ENCODE assay signal across 2 fruit fly cellular contexts in the genomic region with DNA sequence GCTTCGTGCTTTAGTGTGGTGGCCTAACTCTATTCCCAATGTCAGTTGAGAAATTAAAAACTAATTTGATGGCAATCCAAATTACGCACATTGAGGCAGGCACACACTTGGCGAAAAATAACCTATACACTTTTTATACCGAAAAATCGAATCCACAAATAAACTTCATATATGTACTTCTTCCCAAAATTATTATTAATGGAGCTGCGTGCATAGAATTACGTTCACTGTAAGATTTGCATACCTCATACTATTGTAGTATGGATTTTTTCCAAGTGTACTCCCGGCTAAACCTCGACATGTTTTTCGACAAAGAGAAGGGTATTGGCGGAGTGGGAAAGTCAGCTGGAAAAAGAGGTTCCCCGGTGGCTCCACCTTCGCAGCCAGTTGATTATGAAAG.
A peak's percentile ranks its signal among the peaks of the same experiment; 100 is the strongest.
TF ChIP-seq lines count a peak whose summit lies in the region.

No protein-coding gene starts in this region.

TF ChIP-seq in whole organism, embryonic, 481 proteins besides CTCF, POLR2A, EP300 and RAD21 (continued from another document and continues in another):
- TF ChIP-seq ci (GFP tag; IDR thresholded peaks at IDR 0.05; lab: Robert Waterston, UW): peak; percentile 88
- TF ChIP-seq CG31224 (GFP tag; IDR thresholded peaks at IDR 0.05; lab: Robert Waterston, UW): no peak; the same call in 1 of the 2 replicates
- no peak for TF ChIP-seq sqz (GFP tag; optimal IDR thresholded peaks at IDR 0.05; lab: Kevin White, UChicago)
- TF ChIP-seq Nf-YB (GFP tag; optimal IDR thresholded peaks at IDR 0.05; lab: Kevin White, UChicago): peak; percentile 25
- TF ChIP-seq Kr (GFP tag; optimal IDR thresholded peaks at IDR 0.05; lab: Kevin White, UChicago): no peak
- TF ChIP-seq CG17568 (GFP tag; optimal IDR thresholded peaks at IDR 0.05; lab: Kevin White, UChicago): peak; percentile 17
- 0 out of 2 replicates have a peak, but pooled peaks have one; percentile 27 for TF ChIP-seq CkIIα-i1 (GFP tag; IDR thresholded peaks at IDR 0.05; lab: Robert Waterston, UW)
- TF ChIP-seq Atf6 (GFP tag; IDR thresholded peaks at IDR 0.05; lab: Robert Waterston, UW): peak; percentile 51; the same call in 1 of the 2 replicates
- no peak for TF ChIP-seq CG15479 (GFP tag; optimal IDR thresholded peaks at IDR 0.05; lab: Kevin White, UChicago)
- no peak for TF ChIP-seq trh (GFP tag; optimal IDR thresholded peaks at IDR 0.05; lab: Kevin White, UChicago)
- TF ChIP-seq HHEX (GFP tag; optimal IDR thresholded peaks at IDR 0.05; lab: Kevin White, UChicago): peak; percentile 70
- TF ChIP-seq rib (GFP tag; IDR thresholded peaks at IDR 0.05; lab: Robert Waterston, UW): no peak
- peak; percentile 75 for TF ChIP-seq wor (GFP tag; IDR thresholded peaks at IDR 0.05; lab: Robert Waterston, UW)
- TF ChIP-seq zfh1 (GFP tag; IDR thresholded peaks at IDR 0.05; lab: Robert Waterston, UW): peak; percentile 74
- TF ChIP-seq dati (GFP tag; IDR thresholded peaks at IDR 0.05; lab: Robert Waterston, UW): no peak
- peak; percentile 80 for TF ChIP-seq oc (tag; optimal IDR thresholded peaks at IDR 0.05; lab: Kevin White, UChicago)
- TF ChIP-seq Adf1 (GFP tag; IDR thresholded peaks at IDR 0.05; lab: Robert Waterston, UW): no peak
- TF ChIP-seq CG13287 (GFP tag; IDR thresholded peaks at IDR 0.05; lab: Robert Waterston, UW; ENCODE audit: partially characterized antibody): no peak
- no peak for TF ChIP-seq MESR4 (GFP tag; optimal IDR thresholded peaks at IDR 0.05; lab: Kevin White, UChicago)
- no peak for TF ChIP-seq CG9876 (GFP tag; optimal IDR thresholded peaks at IDR 0.05; lab: Kevin White, UChicago)
- TF ChIP-seq slou (GFP tag; optimal IDR thresholded peaks at IDR 0.05; lab: Kevin White, UChicago): no peak
- peak; percentile 22 for TF ChIP-seq btn (GFP tag; optimal IDR thresholded peaks at IDR 0.05; lab: Kevin White, UChicago)
- TF ChIP-seq CG14860 (GFP tag; IDR thresholded peaks at IDR 0.05; lab: Robert Waterston, UW; ENCODE audit: partially characterized antibody): no peak
- TF ChIP-seq Dad (GFP tag; optimal IDR thresholded peaks at IDR 0.05; lab: Kevin White, UChicago): no peak
- no peak for TF ChIP-seq YL-1 (GFP tag; optimal IDR thresholded peaks at IDR 0.05; lab: Kevin White, UChicago)
- TF ChIP-seq CG34224 (GFP tag; IDR thresholded peaks at IDR 0.05; lab: Robert Waterston, UW; ENCODE audit: partially characterized antibody): no peak
- TF ChIP-seq CG12155 (GFP tag; optimal IDR thresholded peaks at IDR 0.05; lab: Kevin White, UChicago): peak; percentile 3
- no peak for TF ChIP-seq cad (GFP tag; optimal IDR thresholded peaks at IDR 0.05; lab: Kevin White, UChicago)
- no peak for TF ChIP-seq Bdp1 (GFP tag; optimal IDR thresholded peaks at IDR 0.05; lab: Kevin White, UChicago)
- 0 out of 3 replicates have a peak, but pooled peaks have one; percentile 64 for TF ChIP-seq gce (GFP tag; IDR thresholded peaks at IDR 0.05; lab: Robert Waterston, UW)
- no peak for TF ChIP-seq Max (GFP tag; optimal IDR thresholded peaks at IDR 0.05; lab: Kevin White, UChicago)
- TF ChIP-seq CG14050 (GFP tag; IDR thresholded peaks at IDR 0.05; lab: Robert Waterston, UW): peak; percentile 58; the same call in 2 of the 3 replicates
- TF ChIP-seq PHDP (tag; optimal IDR thresholded peaks at IDR 0.05; lab: Kevin White, UChicago): peak; percentile 42
- peak; percentile 41 for TF ChIP-seq CG15011 (GFP tag; optimal IDR thresholded peaks at IDR 0.05; lab: Kevin White, UChicago)
- peak; percentile 62; the same call in 1 of the 3 replicates for TF ChIP-seq so (GFP tag; IDR thresholded peaks at IDR 0.05; lab: Robert Waterston, UW)
- no peak for TF ChIP-seq CG15696 (tag; optimal IDR thresholded peaks at IDR 0.05; lab: Kevin White, UChicago)
- TF ChIP-seq HmgZ (tag; optimal IDR thresholded peaks at IDR 0.05; lab: Kevin White, UChicago): no peak
- peak; percentile 36 for TF ChIP-seq zen (tag; optimal IDR thresholded peaks at IDR 0.05; lab: Kevin White, UChicago)
- no peak for TF ChIP-seq BtbVII (GFP tag; optimal IDR thresholded peaks at IDR 0.05; lab: Kevin White, UChicago)
- no peak for TF ChIP-seq CG18476 (GFP tag; optimal IDR thresholded peaks at IDR 0.05; lab: Kevin White, UChicago)
- peak; percentile 61 for TF ChIP-seq Lim3 (GFP tag; IDR thresholded peaks at IDR 0.05; lab: Robert Waterston, UW)
- TF ChIP-seq Stat92E (GFP tag; optimal IDR thresholded peaks at IDR 0.05; lab: Kevin White, UChicago): no peak
- no peak for TF ChIP-seq inv (GFP tag; IDR thresholded peaks at IDR 0.05; lab: Robert Waterston, UW; ENCODE audit: partially characterized antibody)
- TF ChIP-seq CG10147 (GFP tag; optimal IDR thresholded peaks at IDR 0.05; lab: Kevin White, UChicago): peak; percentile 67
- TF ChIP-seq CG15269 (tag; optimal IDR thresholded peaks at IDR 0.05; lab: Kevin White, UChicago): peak; percentile 73
- peak; percentile 35 for TF ChIP-seq ERR (GFP tag; optimal IDR thresholded peaks at IDR 0.05; lab: Kevin White, UChicago)
- no peak for TF ChIP-seq CG12744 (GFP tag; optimal IDR thresholded peaks at IDR 0.05; lab: Kevin White, UChicago)
- peak; percentile 46; the same call in 1 of the 2 replicates for TF ChIP-seq peb (GFP tag; IDR thresholded peaks at IDR 0.05; lab: Robert Waterston, UW)
- no peak for TF ChIP-seq Hmx (GFP tag; optimal IDR thresholded peaks at IDR 0.05; lab: Kevin White, UChicago)
- TF ChIP-seq nerfin-1 (tag; optimal IDR thresholded peaks at IDR 0.05; lab: Kevin White, UChicago): peak; percentile 63
- peak; percentile 41 for TF ChIP-seq mam (GFP tag; optimal IDR thresholded peaks at IDR 0.05; lab: Kevin White, UChicago)
- TF ChIP-seq pan (optimal IDR thresholded peaks at IDR 0.05; lab: Kevin White, UChicago): no peak
- TF ChIP-seq pan (GFP tag; optimal IDR thresholded peaks at IDR 0.05 in 1 of 2, IDR thresholded peaks at IDR 0.05 in 1 of 2): peak in 1 of 2 experiments; percentile 76
- no peak for TF ChIP-seq CG2116 (GFP tag; optimal IDR thresholded peaks at IDR 0.05; lab: Kevin White, UChicago)
- peak; percentile 32 for TF ChIP-seq HLH54F (GFP tag; optimal IDR thresholded peaks at IDR 0.05; lab: Kevin White, UChicago)
- peak; percentile 65 for TF ChIP-seq ken (GFP tag; IDR thresholded peaks at IDR 0.05; lab: Robert Waterston, UW)
- no peak for TF ChIP-seq usp (GFP tag; optimal IDR thresholded peaks at IDR 0.05; lab: Kevin White, UChicago)
- TF ChIP-seq CG16815 (GFP tag; optimal IDR thresholded peaks at IDR 0.05; lab: Kevin White, UChicago): no peak
- no peak for TF ChIP-seq CG8089 (GFP tag; optimal IDR thresholded peaks at IDR 0.05; lab: Kevin White, UChicago)
- TF ChIP-seq CG10959 (GFP tag; IDR thresholded peaks at IDR 0.05; lab: Robert Waterston, UW): no peak; the same call in 1 of the 2 replicates
- TF ChIP-seq ttk (GFP tag; IDR thresholded peaks at IDR 0.05; lab: Robert Waterston, UW): peak; percentile 68
- TF ChIP-seq CG31388 (GFP tag; optimal IDR thresholded peaks at IDR 0.05; lab: Kevin White, UChicago): no peak
- TF ChIP-seq unpg (GFP tag; optimal IDR thresholded peaks at IDR 0.05; lab: Kevin White, UChicago): peak; percentile 71

TF ChIP-seq in whole organism, prepupa, 60 proteins besides CTCF, POLR2A, EP300 and RAD21 (continued from another document):
- TF ChIP-seq vri (GFP tag; optimal IDR thresholded peaks at IDR 0.05; lab: Kevin White, UChicago) (no peak), CG10631 (GFP tag; optimal IDR thresholded peaks at IDR 0.05; lab: Kevin White, UChicago) (peak; percentile 28), lz (GFP tag; optimal IDR thresholded peaks at IDR 0.05; lab: Kevin White, UChicago) (peak; percentile 39), CG3919 (GFP tag; optimal IDR thresholded peaks at IDR 0.05; lab: Kevin White, UChicago) (no peak), CG11902 (GFP tag; optimal IDR thresholded peaks at IDR 0.05; lab: Kevin White, UChicago) (no peak), acj6 (GFP tag; optimal IDR thresholded peaks at IDR 0.05; lab: Kevin White, UChicago) (peak; percentile 27), Hr39 (GFP tag; optimal IDR thresholded peaks at IDR 0.05; lab: Kevin White, UChicago) (peak; percentile 49), CG9139 (GFP tag; optimal IDR thresholded peaks at IDR 0.05; lab: Kevin White, UChicago) (no peak), CG16779 (tag; optimal IDR thresholded peaks at IDR 0.05; lab: Kevin White, UChicago) (no peak), CG11762 (GFP tag; optimal IDR thresholded peaks at IDR 0.05; lab: Kevin White, UChicago; ENCODE audit: insufficient read depth) (no peak), CG8632 (GFP tag; optimal IDR thresholded peaks at IDR 0.05; lab: Kevin White, UChicago) (peak; percentile 25), CG8319 (GFP tag; optimal IDR thresholded peaks at IDR 0.05; lab: Kevin White, UChicago) (no peak), CG6792 (GFP tag; optimal IDR thresholded peaks at IDR 0.05; lab: Kevin White, UChicago) (peak; percentile 26), fd85E (GFP tag; optimal IDR thresholded peaks at IDR 0.05; lab: Kevin White, UChicago) (no peak), Blimp-1 (GFP tag; optimal IDR thresholded peaks at IDR 0.05; lab: Kevin White, UChicago) (no peak), fd59A (GFP tag; optimal IDR thresholded peaks at IDR 0.05; lab: Kevin White, UChicago) (no peak), Hr38 (GFP tag; optimal IDR thresholded peaks at IDR 0.05; lab: Kevin White, UChicago) (no peak), CG15336 (GFP tag; IDR thresholded peaks at IDR 0.05; lab: Robert Waterston, UW) (peak; percentile 75), Eip75B (GFP tag; optimal IDR thresholded peaks at IDR 0.05; lab: Kevin White, UChicago) (peak; percentile 31), OdsH (GFP tag; optimal IDR thresholded peaks at IDR 0.05; lab: Kevin White, UChicago) (peak; percentile 55), CG11294 (GFP tag; IDR thresholded peaks at IDR 0.05; lab: Robert Waterston, UW) (no peak), CG8119 (GFP tag; IDR thresholded peaks at IDR 0.05; lab: Robert Waterston, UW) (peak; percentile 78), Hr4 (GFP tag; optimal IDR thresholded peaks at IDR 0.05; lab: Kevin White, UChicago) (peak; percentile 83), pdm3 (GFP tag; optimal IDR thresholded peaks at IDR 0.05; lab: Kevin White, UChicago) (peak; percentile 66), net (GFP tag; optimal IDR thresholded peaks at IDR 0.05; lab: Kevin White, UChicago) (peak; percentile 33), ss (GFP tag; optimal IDR thresholded peaks at IDR 0.05; lab: Kevin White, UChicago) (no peak), esn (GFP tag; optimal IDR thresholded peaks at IDR 0.05; lab: Kevin White, UChicago) (peak; percentile 55), CG7368 (GFP tag; optimal IDR thresholded peaks at IDR 0.05; lab: Kevin White, UChicago) (no peak), dsx (GFP tag; optimal IDR thresholded peaks at IDR 0.05; lab: Kevin White, UChicago; ENCODE audit: poor library complexity, severe bottlenecking) (no peak), Sox15 (GFP tag; optimal IDR thresholded peaks at IDR 0.05; lab: Kevin White, UChicago) (no peak), eg (GFP tag; IDR thresholded peaks at IDR 0.05; lab: Robert Waterston, UW) (peak; percentile 79), CG6163 (GFP tag; IDR thresholded peaks at IDR 0.05; lab: Robert Waterston, UW) (0 out of 3 replicates have a peak, but pooled peaks have one; percentile 52), CG34406 (GFP tag; optimal IDR thresholded peaks at IDR 0.05; lab: Kevin White, UChicago) (peak; percentile 39), Lpt (GFP tag; optimal IDR thresholded peaks at IDR 0.05; lab: Kevin White, UChicago) (peak; percentile 58), CG32006 (GFP tag; optimal IDR thresholded peaks at IDR 0.05; lab: Kevin White, UChicago) (peak; percentile 73), Sox14 (GFP tag; optimal IDR thresholded peaks at IDR 0.05; lab: Kevin White, UChicago) (no peak), achi (GFP tag; optimal IDR thresholded peaks at IDR 0.05; lab: Kevin White, UChicago) (peak; percentile 31)
